Fruit fly (Drosophila melanogaster): Measurements from ENCODE around the gene smog.

smog gene

dm6 chr2L:4906546-4907250, 54.0 kb downstream of the smog start, which contains the start of gene snsl (continued):
- TF ChIP-seq CG4424 (GFP tag; optimal IDR thresholded peaks at IDR 0.05) (peak; percentile 63), phol (tag; optimal IDR thresholded peaks at IDR 0.05) (peak; percentile 78), ranshi (GFP tag; IDR thresholded peaks at IDR 0.05) (no peak), unc-4 (GFP tag; IDR thresholded peaks at IDR 0.05; ENCODE audit: partially characterized antibody) (no peak), BtbVII (GFP tag; optimal IDR thresholded peaks at IDR 0.05) (peak; percentile 31), sna (GFP tag; IDR thresholded peaks at IDR 0.05; ENCODE audit: partially characterized antibody) (no peak), CG3407 (GFP tag; optimal IDR thresholded peaks at IDR 0.05) (no peak), HLHmδ (GFP tag; optimal IDR thresholded peaks at IDR 0.05) (no peak), ab (GFP tag; optimal IDR thresholded peaks at IDR 0.05) (no peak), CG10431 (GFP tag; optimal IDR thresholded peaks at IDR 0.05) (no peak), CG11247 (GFP tag; IDR thresholded peaks at IDR 0.05) (no peak), org-1 (GFP tag; optimal IDR thresholded peaks at IDR 0.05) (peak; percentile 53), HLH4C (GFP tag; IDR thresholded peaks at IDR 0.05; ENCODE audit: partially characterized antibody) (no peak), zfh1 (GFP tag; IDR thresholded peaks at IDR 0.05) (no peak), CG3065 (GFP tag; optimal IDR thresholded peaks at IDR 0.05) (no peak), CoRest (tag; optimal IDR thresholded peaks at IDR 0.05) (peak; percentile 86), Ssrp (tag; optimal IDR thresholded peaks at IDR 0.05) (peak; percentile 62), CG9437 (GFP tag; optimal IDR thresholded peaks at IDR 0.05) (peak; percentile 84), CG9727 (GFP tag; optimal IDR thresholded peaks at IDR 0.05) (peak; percentile 71), CG10147 (GFP tag; optimal IDR thresholded peaks at IDR 0.05) (peak; percentile 53), CG31441 (GFP tag; IDR thresholded peaks at IDR 0.05) (peak; percentile 84), dpn (GFP tag; optimal IDR thresholded peaks at IDR 0.05) (peak in 1 of 2 experiments; percentile 52), CG30020 (tag; optimal IDR thresholded peaks at IDR 0.05) (peak; percentile 31), CG31224 (GFP tag; IDR thresholded peaks at IDR 0.05) (0 out of 2 replicates have a peak, but pooled peaks have one; percentile 31), slbo (GFP tag; IDR thresholded peaks at IDR 0.05) (peak; percentile 29; the same call in 1 of the 2 replicates), Hr3 (GFP tag; optimal IDR thresholded peaks at IDR 0.05) (peak; percentile 55), insv (GFP tag; optimal IDR thresholded peaks at IDR 0.05) (no peak), twi (tag; optimal IDR thresholded peaks at IDR 0.05) (peak; percentile 47), jigr1 (GFP tag; IDR thresholded peaks at IDR 0.05) (0 out of 3 replicates have a peak, but pooled peaks have one; percentile 36), CG10366 (GFP tag; IDR thresholded peaks at IDR 0.05) (peak; percentile 18; the same call in 1 of the 2 replicates), CG17612 (GFP tag; IDR thresholded peaks at IDR 0.05) (no peak), Ravus (GFP tag; IDR thresholded peaks at IDR 0.05) (no peak), H15 (GFP tag; IDR thresholded peaks at IDR 0.05) (no peak), CG10209 (GFP tag; optimal IDR thresholded peaks at IDR 0.05) (peak; percentile 43), prd (optimal IDR thresholded peaks at IDR 0.05) (no peak), prd (GFP tag; IDR thresholded peaks at IDR 0.05) (no peak; the same call in 2 of the 3 replicates), CG1233 (GFP tag; optimal IDR thresholded peaks at IDR 0.05) (peak; percentile 16), esg (GFP tag; conservative IDR thresholded peaks at IDR 0.05) (no peak), CG17359 (tag; optimal IDR thresholded peaks at IDR 0.05) (peak; percentile 70), Drgx (GFP tag; IDR thresholded peaks at IDR 0.05) (peak; percentile 63), nmo (GFP tag; optimal IDR thresholded peaks at IDR 0.05) (peak; percentile 79), CG13296 (GFP tag; optimal IDR thresholded peaks at IDR 0.05) (peak; percentile 78), shn (GFP tag; optimal IDR thresholded peaks at IDR 0.05) (no peak), fd3F (GFP tag; optimal IDR thresholded peaks at IDR 0.05) (peak; percentile 62), ci (GFP tag; IDR thresholded peaks at IDR 0.05) (peak; percentile 58; the same call in 2 of the 3 replicates), CG10543 (GFP tag; optimal IDR thresholded peaks at IDR 0.05) (no peak), CG17829 (tag; optimal IDR thresholded peaks at IDR 0.05) (peak; percentile 75), CG17328 (GFP tag; IDR thresholded peaks at IDR 0.05) (0 out of 2 replicates have a peak, but pooled peaks have one; percentile 10), az2 (GFP tag; optimal IDR thresholded peaks at IDR 0.05) (peak; percentile 23)
